Fruit fly (Drosophila melanogaster) whole organism, embryonic: ENCODE data around the gene CG31016.

ENCODE experiments used
- Ada2b ChIP-seq: fragments of 200-800 bp; sonication (Bioruptor generic); IDR thresholded peaks from 2 replicates; pipeline ENCODE4 v1.3.6; 2022; ENCODE audit warnings: missing biosample characterization, missing genetic modification characterization
- Atf6 ChIP-seq: fragments of 200-800 bp; sonication (Bioruptor generic); IDR thresholded peaks from 2 replicates; pipeline ENCODE4 v1.3.6; 2022; ENCODE audit warnings: missing biosample characterization, missing genetic modification characterization
- B-H1 ChIP-seq: fragments of 200-800 bp; sonication (Bioruptor generic); IDR thresholded peaks from 3 replicates; pipeline ENCODE4 v1.3.6; 2022; ENCODE audit warnings: missing biosample characterization, missing genetic modification characterization
- C15 ChIP-seq: fragments of 200-800 bp; sonication (Bioruptor generic); IDR thresholded peaks from 3 replicates; pipeline ENCODE4 v1.3.6; 2022; ENCODE audit warnings: missing biosample characterization, missing genetic modification characterization
- CG10462 ChIP-seq: fragments of 200-800 bp; sonication (Bioruptor generic); optimal IDR thresholded peaks from 2 replicates; lab custom pipeline; 2016; ENCODE audit warnings: missing biosample characterization, missing genetic modification characterization
- CG2202 ChIP-seq: fragments of 200-800 bp; sonication (Bioruptor generic); optimal IDR thresholded peaks from 2 replicates; lab custom pipeline; 2018; ENCODE audit warnings: missing biosample characterization, mild to moderate bottlenecking, missing genetic modification characterization
- CG2875 ChIP-seq: fragments of 200-800 bp; sonication (Bioruptor generic); optimal IDR thresholded peaks from 2 replicates; lab custom pipeline; 2017; ENCODE audit warnings: missing biosample characterization, mild to moderate bottlenecking, missing genetic modification characterization, missing genetic modification reagents
- CG2889 ChIP-seq: fragments of 200-800 bp; sonication (Bioruptor generic); IDR thresholded peaks from 3 replicates; pipeline ENCODE4 v1.3.6; 2022; ENCODE audit warnings: missing biosample characterization, missing genetic modification characterization
- CG30431 ChIP-seq: fragments of 200-800 bp; sonication (Bioruptor generic); optimal IDR thresholded peaks from 2 replicates; lab custom pipeline; 2017; ENCODE audit warnings: missing biosample characterization, missing genetic modification characterization
- CG3065 ChIP-seq: fragments of 200-800 bp; sonication (Bioruptor generic); optimal IDR thresholded peaks from 2 replicates; lab custom pipeline; 2016; ENCODE audit warnings: missing biosample characterization, missing genetic modification characterization
- CG31365 ChIP-seq: fragments of 200-800 bp; sonication (Bioruptor generic); optimal IDR thresholded peaks from 2 replicates; lab custom pipeline; 2018; ENCODE audit warnings: missing biosample characterization, mild to moderate bottlenecking, missing genetic modification characterization
- CG31388 ChIP-seq: fragments of 200-800 bp; sonication (Bioruptor generic); optimal IDR thresholded peaks from 2 replicates; lab custom pipeline; 2016; ENCODE audit warnings: missing biosample characterization, missing genetic modification characterization
- CG32532 ChIP-seq: fragments of 200-800 bp; sonication (Bioruptor generic); IDR thresholded peaks from 2 replicates; pipeline ENCODE4 v1.3.6; 2022; ENCODE audit warnings: missing biosample characterization, missing genetic modification characterization
- CG3838 ChIP-seq: fragments of 200-800 bp; sonication (Bioruptor generic); optimal IDR thresholded peaks from 3 replicates; lab custom pipeline; 2016; ENCODE audit warnings: missing biosample characterization, missing genetic modification characterization
- CG4328 ChIP-seq: fragments of 200-800 bp; sonication (Bioruptor generic); optimal IDR thresholded peaks from 3 replicates; lab custom pipeline; 2017; ENCODE audit warnings: missing biosample characterization, missing genetic modification reagents, missing genetic modification characterization
- CG4424 ChIP-seq: fragments of 200-800 bp; sonication (Bioruptor generic); optimal IDR thresholded peaks from 3 replicates; lab custom pipeline; 2016; ENCODE audit warnings: missing biosample characterization, missing genetic modification characterization
- CG7987 ChIP-seq: fragments of 200-800 bp; sonication (Bioruptor generic); optimal IDR thresholded peaks from 2 replicates; lab custom pipeline; 2018; ENCODE audit warnings: missing biosample characterization, mild to moderate bottlenecking, missing genetic modification characterization, moderate library complexity
- D19A ChIP-seq: fragments of 200-800 bp; optimal IDR thresholded peaks from 3 replicates; lab custom pipeline; 2019; ENCODE audit warnings: missing biosample characterization, mild to moderate bottlenecking, missing genetic modification characterization, moderate library complexity
- Dad ChIP-seq: fragments of 200-800 bp; sonication (Bioruptor generic); optimal IDR thresholded peaks from 3 replicates; lab custom pipeline; 2016; ENCODE audit warnings: missing biosample characterization, missing genetic modification characterization
- Dip2 ChIP-seq: fragments of 200-800 bp; sonication (Bioruptor generic); IDR thresholded peaks from 2 replicates; pipeline ENCODE4 v1.3.6; 2022; ENCODE audit warnings: missing biosample characterization, missing genetic modification characterization
- Doc3 ChIP-seq: fragments of 200-800 bp; sonication (Bioruptor generic); IDR thresholded peaks from 3 replicates; pipeline ENCODE4 v1.3.6; 2022; ENCODE audit warnings: missing biosample characterization, missing genetic modification characterization; ENCODE audit not compliant: partially characterized antibody
- ERR ChIP-seq: fragments of 200-800 bp; sonication (Bioruptor generic); optimal IDR thresholded peaks from 2 replicates; lab custom pipeline; 2016; ENCODE audit warnings: missing biosample characterization, missing genetic modification characterization
- Fer1 ChIP-seq: fragments of 200-800 bp; sonication (Bioruptor generic); optimal IDR thresholded peaks from 2 replicates; lab custom pipeline; 2017; ENCODE audit warnings: missing biosample characterization, mild to moderate bottlenecking, missing genetic modification characterization
- Fer3 ChIP-seq: fragments of 200-800 bp; sonication (Bioruptor generic); optimal IDR thresholded peaks from 2 replicates; lab custom pipeline; 2018; ENCODE audit warnings: missing biosample characterization, mild to moderate bottlenecking, missing genetic modification characterization, moderate library complexity
- H2.0 ChIP-seq: fragments of 200-800 bp; sonication (Bioruptor generic); IDR thresholded peaks from 2 replicates; pipeline ENCODE4 v1.3.6; 2022; ENCODE audit warnings: missing biosample characterization, missing genetic modification characterization
- Jarid2 ChIP-seq: fragments of 200-800 bp; sonication (Bioruptor generic); optimal IDR thresholded peaks from 3 replicates; lab custom pipeline; 2017; ENCODE audit warnings: mild to moderate bottlenecking, missing biosample characterization, missing genetic modification reagents, missing genetic modification characterization
- Mrtf ChIP-seq: fragments of 200-800 bp; sonication (Bioruptor generic); IDR thresholded peaks from 3 replicates; pipeline ENCODE4 v1.3.6; 2022; ENCODE audit warnings: missing biosample characterization, missing genetic modification characterization
- Rfx ChIP-seq: fragments of 200-800 bp; sonication (Bioruptor generic); IDR thresholded peaks from 2 replicates; pipeline ENCODE4 v1.3.6; 2022; ENCODE audit warnings: missing biosample characterization, missing genetic modification characterization
- Usf ChIP-seq: fragments of 200-800 bp; sonication (Bioruptor generic); optimal IDR thresholded peaks from 2 replicates; lab custom pipeline; 2017; ENCODE audit warnings: missing genotype, missing biosample characterization, missing genetic modification characterization
- abd-A ChIP-seq: fragments of 200-800 bp; sonication (Bioruptor generic); optimal IDR thresholded peaks from 3 replicates; lab custom pipeline; 2019; ENCODE audit warnings: missing biosample characterization, mild to moderate bottlenecking, missing genetic modification characterization, moderate library complexity
- ara ChIP-seq: fragments of 200-800 bp; sonication (Bioruptor generic); IDR thresholded peaks from 2 replicates; pipeline ENCODE4 v1.3.6; 2022; ENCODE audit warnings: missing biosample characterization, missing genetic modification characterization
- fu2 ChIP-seq: fragments of 200-800 bp; sonication (Bioruptor generic); optimal IDR thresholded peaks from 2 replicates; lab custom pipeline; 2016; ENCODE audit warnings: missing biosample characterization, missing genetic modification characterization
- gem ChIP-seq: fragments of 200-800 bp; sonication (Bioruptor generic); optimal IDR thresholded peaks from 2 replicates; lab custom pipeline; 2019; ENCODE audit warnings: missing biosample characterization, mild to moderate bottlenecking, missing genetic modification characterization, moderate library complexity
- gfzf ChIP-seq: fragments of 200-800 bp; sonication (Bioruptor generic); optimal IDR thresholded peaks from 2 replicates; lab custom pipeline; 2016; ENCODE audit warnings: missing biosample characterization, mild to moderate bottlenecking, missing genetic modification characterization, moderate library complexity
- lilli ChIP-seq: fragments of 200-800 bp; sonication (Bioruptor generic); optimal IDR thresholded peaks from 3 replicates; lab custom pipeline; 2016; ENCODE audit warnings: missing biosample characterization, missing genetic modification characterization
- lmd ChIP-seq: fragments of 200-800 bp; sonication (Bioruptor generic); IDR thresholded peaks from 2 replicates; pipeline ENCODE4 v1.3.6; 2022; ENCODE audit warnings: missing biosample characterization, missing genetic modification characterization
- nerfin-1 ChIP-seq: fragments of 200-800 bp; sonication (Bioruptor generic); optimal IDR thresholded peaks from 3 replicates; lab custom pipeline; 2019; ENCODE audit warnings: missing biosample characterization, mild to moderate bottlenecking, missing genetic modification characterization, moderate library complexity
- odd ChIP-seq: fragments of 200-800 bp; sonication (Bioruptor generic); optimal IDR thresholded peaks from 2 replicates; lab custom pipeline; 2017; ENCODE audit warnings: missing biosample characterization, mild to moderate bottlenecking, missing genetic modification characterization
- pita ChIP-seq: fragments of 200-800 bp; sonication (Bioruptor generic); optimal IDR thresholded peaks from 2 replicates; lab custom pipeline; 2017; ENCODE audit warnings: missing biosample characterization, mild to moderate bottlenecking, missing genetic modification characterization
- pnt ChIP-seq: fragments of 200-800 bp; sonication (Bioruptor generic); optimal IDR thresholded peaks from 3 replicates; lab custom pipeline; 2016; ENCODE audit warnings: missing biosample characterization, missing genetic modification characterization
- pzg ChIP-seq: fragments of 200-800 bp; sonication (Bioruptor generic); optimal IDR thresholded peaks from 3 replicates; lab custom pipeline; 2018; ENCODE audit warnings: missing biosample characterization, mild to moderate bottlenecking, missing genetic modification characterization, moderate library complexity
- rib ChIP-seq: fragments of 200-800 bp; sonication (Bioruptor generic); IDR thresholded peaks from 2 replicates; pipeline ENCODE4 v1.3.6; 2022; ENCODE audit warnings: missing biosample characterization, missing genetic modification characterization
- schlank ChIP-seq: fragments of 200-800 bp; sonication (Bioruptor generic); optimal IDR thresholded peaks from 2 replicates; lab custom pipeline; 2018; ENCODE audit warnings: missing biosample characterization, mild to moderate bottlenecking, missing genetic modification characterization
- slou ChIP-seq: fragments of 200-800 bp; sonication (Bioruptor generic); optimal IDR thresholded peaks from 3 replicates; lab custom pipeline; 2016; ENCODE audit warnings: missing biosample characterization, missing genetic modification characterization
- sr ChIP-seq: fragments of 200-800 bp; sonication (Bioruptor generic); IDR thresholded peaks from 3 replicates; pipeline ENCODE4 v1.3.6; 2022; ENCODE audit warnings: missing biosample characterization, missing genetic modification characterization
- tin ChIP-seq: fragments of 200-800 bp; sonication (Bioruptor generic); optimal IDR thresholded peaks from 3 replicates; lab custom pipeline; 2016; ENCODE audit warnings: missing biosample characterization, missing genetic modification characterization
- tio ChIP-seq: fragments of 200-800 bp; sonication (Bioruptor generic); optimal IDR thresholded peaks from 2 replicates; lab custom pipeline; 2017; ENCODE audit warnings: missing biosample characterization, missing genetic modification characterization, inconsistent platforms
- tup ChIP-seq: fragments of 200-800 bp; sonication (Bioruptor generic); optimal IDR thresholded peaks from 2 replicates; lab custom pipeline; 2016; ENCODE audit warnings: missing biosample characterization, mild to moderate bottlenecking, missing genetic modification characterization, moderate library complexity
- unc-4 ChIP-seq: fragments of 200-800 bp; sonication (Bioruptor generic); IDR thresholded peaks from 2 replicates; pipeline ENCODE4 v1.3.6; 2022; ENCODE audit warnings: missing biosample characterization, missing genetic modification characterization; ENCODE audit not compliant: partially characterized antibody

CG31016 gene

dm6 chr3R:30600154-30601009, 5.6 kb upstream of the CG31016 start (continued):
- TF ChIP-seq Atf6 (GFP tag; lab: Robert Waterston, UW): peak; percentile 94
- peak; percentile 2 for TF ChIP-seq pzg (GFP tag; lab: Kevin White, UChicago)
- peak; percentile 96 for TF ChIP-seq gem (tag; lab: Kevin White, UChicago)
- peak; percentile 74 for TF ChIP-seq CG10462
- 0 out of 3 replicates have a peak, but pooled peaks have one; percentile 24 for TF ChIP-seq Doc3 (GFP tag; lab: Robert Waterston, UW)
- TF ChIP-seq tup (GFP tag; lab: Kevin White, UChicago): peak; percentile 71
- peak; percentile 80 for TF ChIP-seq fu2 (GFP tag; lab: Kevin White, UChicago)
- TF ChIP-seq CG3065 (GFP tag; lab: Kevin White, UChicago): peak; percentile 58
- TF ChIP-seq Fer1 (GFP tag; lab: Kevin White, UChicago): peak; percentile 93
- TF ChIP-seq schlank (tag; lab: Kevin White, UChicago): peak; percentile 66
- peak; percentile 91 for TF ChIP-seq tin
- TF ChIP-seq B-H1 (GFP tag; lab: Robert Waterston, UW): peak; percentile 95
- peak; percentile 38; the same call in 1 of the 2 replicates for TF ChIP-seq Dip2 (GFP tag; lab: Robert Waterston, UW)
- TF ChIP-seq pnt (GFP tag; lab: Kevin White, UChicago): peak; percentile 69
- peak; percentile 87 for TF ChIP-seq Mrtf (GFP tag; lab: Robert Waterston, UW)
- no peak for TF ChIP-seq pita (GFP tag; lab: Kevin White, UChicago)
- peak; percentile 93 for TF ChIP-seq Ada2b (GFP tag; lab: Robert Waterston, UW)
- TF ChIP-seq abd-A (tag; lab: Kevin White, UChicago): no peak
- TF ChIP-seq Fer3 (tag; lab: Kevin White, UChicago): peak; percentile 89
- peak; percentile 76 for TF ChIP-seq nerfin-1
- TF ChIP-seq CG30431 (GFP tag; lab: Kevin White, UChicago): peak; percentile 76
- TF ChIP-seq Usf (GFP tag; lab: Kevin White, UChicago): peak; percentile 69
- peak; percentile 93 for TF ChIP-seq lilli (GFP tag; lab: Kevin White, UChicago)
- TF ChIP-seq ara (GFP tag; lab: Robert Waterston, UW): peak; percentile 93
- peak; percentile 89 for TF ChIP-seq lmd (GFP tag; lab: Robert Waterston, UW)
- TF ChIP-seq CG31365 (tag; lab: Kevin White, UChicago): peak; percentile 63
- TF ChIP-seq C15 (GFP tag; lab: Robert Waterston, UW): peak; percentile 89
- peak; percentile 81 for TF ChIP-seq CG4328
- TF ChIP-seq slou (GFP tag; lab: Kevin White, UChicago): peak; percentile 70
- TF ChIP-seq D19A (tag; lab: Kevin White, UChicago): peak; percentile 86
- peak; percentile 88 for TF ChIP-seq CG31388 (GFP tag; lab: Kevin White, UChicago)
- TF ChIP-seq CG7987 (GFP tag; lab: Kevin White, UChicago): peak; percentile 85
- peak; percentile 83 for TF ChIP-seq CG2889 (GFP tag; lab: Robert Waterston, UW)
- peak; percentile 96 for TF ChIP-seq CG32532 (GFP tag; lab: Robert Waterston, UW)
- TF ChIP-seq sr (GFP tag; lab: Robert Waterston, UW): peak; percentile 81
- TF ChIP-seq tio (GFP tag; lab: Kevin White, UChicago): peak; percentile 84
- TF ChIP-seq Jarid2 (GFP tag; lab: Kevin White, UChicago): peak; percentile 58
- peak; percentile 85 for TF ChIP-seq CG2875 (GFP tag; lab: Kevin White, UChicago)
- TF ChIP-seq CG4424 (GFP tag; lab: Kevin White, UChicago): peak; percentile 93
- peak; percentile 84 for TF ChIP-seq ERR (GFP tag; lab: Kevin White, UChicago)
- peak; percentile 83 for TF ChIP-seq CG3838 (GFP tag; lab: Kevin White, UChicago)
- peak; percentile 74 for TF ChIP-seq CG2202 (tag; lab: Kevin White, UChicago)
- peak; percentile 95 for TF ChIP-seq Rfx
- TF ChIP-seq unc-4 (GFP tag; lab: Robert Waterston, UW): no peak; the same call in 1 of the 2 replicates
- peak; percentile 84 for TF ChIP-seq odd (GFP tag; lab: Kevin White, UChicago)
- TF ChIP-seq Dad (GFP tag; lab: Kevin White, UChicago): peak; percentile 86
- no peak for TF ChIP-seq gfzf (GFP tag; lab: Kevin White, UChicago)
- peak; percentile 93 for TF ChIP-seq H2.0 (GFP tag; lab: Robert Waterston, UW)
- TF ChIP-seq rib: peak; percentile 90
